Worm (Caenorhabditis elegans) whole organism, young adult: ENCODE measurements around the gene B0524.6.

ENCODE experiments used
- B0019.2 ChIP-seq: fragments of 200-800 bp; sonication (Bioruptor generic); conservative IDR thresholded peaks from 2 replicates; pipeline ENCODE4 v1.3.6; 2022; ENCODE audit warnings: missing genetic modification reagents, missing genetic modification characterization, missing compliant biosample characterization
- B0336.3 ChIP-seq: fragments of 200-800 bp; sonication (Bioruptor generic); IDR thresholded peaks from 2 replicates; pipeline ENCODE4 v1.3.6; 2022; ENCODE audit warnings: missing genetic modification characterization, missing compliant biosample characterization
- C06A6.2 ChIP-seq: fragments of 200-800 bp; sonication (Bioruptor generic); conservative IDR thresholded peaks from 2 replicates; pipeline ENCODE4 v1.3.6; 2022; ENCODE audit warnings: missing genetic modification characterization, missing compliant biosample characterization
- F39B2.1 ChIP-seq: fragments of 200-800 bp; sonication (Bioruptor generic); IDR thresholded peaks from 2 replicates; pipeline ENCODE4 v1.3.6; 2022; ENCODE audit warnings: missing genetic modification reagents, missing genetic modification characterization, missing compliant biosample characterization
- F57A8.1 ChIP-seq: fragments of 200-800 bp; sonication (Bioruptor generic); optimal IDR thresholded peaks from 2 replicates; lab custom pipeline; 2018; ENCODE audit warnings: mild to moderate bottlenecking, missing genetic modification characterization, moderate library complexity, missing compliant biosample characterization
- K12H6.12 ChIP-seq: fragments of 200-800 bp; sonication (Bioruptor generic); optimal IDR thresholded peaks from 2 replicates; lab custom pipeline; 2018; ENCODE audit warnings: mild to moderate bottlenecking, missing genetic modification characterization, missing compliant biosample characterization
- Y53F4B.3 ChIP-seq: fragments of 200-800 bp; sonication (Bioruptor generic); IDR thresholded peaks from 2 replicates; pipeline ENCODE4 v1.3.6; 2022; ENCODE audit warnings: missing genetic modification reagents, missing genetic modification characterization, missing compliant biosample characterization
- Y53G8AR.9 ChIP-seq: fragments of 200-800 bp; sonication (Bioruptor generic); conservative IDR thresholded peaks from 2 replicates; pipeline ENCODE4 v1.3.6; 2022; ENCODE audit warnings: missing genetic modification reagents, missing genetic modification characterization, missing compliant biosample characterization
- Y95B8A.8 ChIP-seq: fragments of 200-800 bp; sonication (Bioruptor generic); IDR thresholded peaks from 2 replicates; pipeline ENCODE4 v1.3.6; 2022; ENCODE audit warnings: missing genetic modification reagents, missing genetic modification characterization, missing compliant biosample characterization
- aptf-2 ChIP-seq: fragments of 200-800 bp; sonication (Bioruptor generic); conservative IDR thresholded peaks from 2 replicates; pipeline ENCODE4 v1.3.6; 2022; ENCODE audit warnings: missing genetic modification reagents, missing genetic modification characterization, missing compliant biosample characterization
- bed-2 ChIP-seq: fragments of 200-800 bp; sonication (Bioruptor generic); IDR thresholded peaks from 2 replicates; pipeline ENCODE4 v1.3.6; 2022; ENCODE audit warnings: missing genetic modification reagents, missing genetic modification characterization, missing compliant biosample characterization
- ceh-100 ChIP-seq: fragments of 200-800 bp; sonication (Bioruptor generic); IDR thresholded peaks from 2 replicates; pipeline ENCODE4 v1.3.6; 2022; ENCODE audit warnings: missing genetic modification reagents, missing genetic modification characterization, missing compliant biosample characterization
- ceh-40 ChIP-seq: fragments of 200-800 bp; sonication (Bioruptor generic); IDR thresholded peaks from 2 replicates; pipeline ENCODE4 v1.3.6; 2022; ENCODE audit warnings: missing genetic modification characterization, missing compliant biosample characterization
- ceh-79 ChIP-seq: sonication (generic microtip); optimal IDR thresholded peaks from 2 replicates; lab custom pipeline; 2017; ENCODE audit warnings: mild to moderate bottlenecking, missing genetic modification characterization, missing compliant biosample characterization
- ceh-91 ChIP-seq: fragments of 200-800 bp; sonication (Bioruptor generic); IDR thresholded peaks from 2 replicates; pipeline ENCODE4 v1.3.6; 2022; ENCODE audit warnings: missing genetic modification reagents, missing genetic modification characterization, missing compliant biosample characterization
- chd-7 ChIP-seq: sonication (generic microtip); optimal IDR thresholded peaks from 2 replicates; lab custom pipeline; 2016; ENCODE audit warnings: mild to moderate bottlenecking, missing genetic modification characterization, moderate library complexity, missing compliant biosample characterization
- dox-1 ChIP-seq: fragments of 200-800 bp; sonication (Bioruptor generic); IDR thresholded peaks from 2 replicates; pipeline ENCODE4 v1.3.6; 2022; ENCODE audit warnings: missing genetic modification reagents, missing genetic modification characterization, missing compliant biosample characterization
- dpl-1 ChIP-seq: fragments of 150-350 bp; optimal IDR thresholded peaks from 2 replicates; lab custom pipeline; 2014; ENCODE audit warnings: missing biosample characterization, missing genetic modification reagents, missing genetic modification characterization
- egl-18 ChIP-seq: fragments of 200-800 bp; sonication (Bioruptor generic); IDR thresholded peaks from 2 replicates; pipeline ENCODE4 v1.3.6; 2022; ENCODE audit warnings: missing genetic modification reagents, missing genetic modification characterization, missing compliant biosample characterization
- egl-44 ChIP-seq: fragments of 200-800 bp; sonication (Bioruptor generic); IDR thresholded peaks from 2 replicates; pipeline ENCODE4 v1.3.6; 2022; ENCODE audit warnings: missing genetic modification reagents, missing genetic modification characterization, missing compliant biosample characterization
- gei-17 ChIP-seq: fragments of 200-800 bp; sonication (Bioruptor generic); optimal IDR thresholded peaks from 2 replicates; lab custom pipeline; 2018; ENCODE audit warnings: mild to moderate bottlenecking, missing genetic modification characterization, missing compliant biosample characterization
- hlh-26 ChIP-seq: fragments of 200-800 bp; sonication (Bioruptor generic); conservative IDR thresholded peaks from 2 replicates; pipeline ENCODE4 v1.3.6; 2022; ENCODE audit warnings: missing genetic modification reagents, missing genetic modification characterization, missing compliant biosample characterization
- hmg-1.2 ChIP-seq: fragments of 200-800 bp; sonication (Bioruptor generic); IDR thresholded peaks from 2 replicates; pipeline ENCODE4 v1.3.6; 2022; ENCODE audit warnings: missing genetic modification reagents, missing genetic modification characterization, missing compliant biosample characterization
- hmg-20 ChIP-seq: fragments of 200-800 bp; sonication (Bioruptor generic); IDR thresholded peaks from 2 replicates; pipeline ENCODE4 v1.3.6; 2022; ENCODE audit warnings: missing genetic modification reagents, missing genetic modification characterization, missing compliant biosample characterization
- hrde-1 ChIP-seq: sonication (generic microtip); optimal IDR thresholded peaks from 2 replicates; lab custom pipeline; 2016; ENCODE audit warnings: missing genetic modification characterization, mild to moderate bottlenecking, missing compliant biosample characterization, moderate library complexity, missing genotype, missing genetic modification reagents, borderline replicate concordance
- hsf-1 ChIP-seq: fragments of 200-800 bp; sonication (Bioruptor generic); IDR thresholded peaks from 2 replicates; pipeline ENCODE4 v1.3.6; 2022; ENCODE audit warnings: missing genetic modification reagents, missing genetic modification characterization, missing compliant biosample characterization
- let-607 ChIP-seq, 2 experiments: fragments of 200-800 bp in 1 of 2; sonication (Bioruptor generic) in 1 of 2; sonication (generic microtip) in 1 of 2; optimal IDR thresholded peaks; 2 replicates each; lab custom pipeline; 2016 to 2018; ENCODE audit warnings: mild to moderate bottlenecking in 2 of 2, missing compliant biosample characterization in 2 of 2, missing genetic modification characterization in 2 of 2, moderate library complexity in 2 of 2, missing genotype in 1 of 2
- lin-35 ChIP-seq, 3 experiments: fragments of 150-350 bp in 2 of 3; sonication (generic microtip) in 1 of 3; optimal IDR thresholded peaks; 2 replicates each; lab custom pipeline; 2014 to 2018; ENCODE audit warnings: missing biosample characterization in 3 of 3, missing genetic modification characterization in 3 of 3, missing genetic modification reagents in 3 of 3
- lin-54 ChIP-seq: fragments of 200-800 bp; sonication (Bioruptor generic); optimal IDR thresholded peaks from 2 replicates; lab custom pipeline; 2018; ENCODE audit warnings: mild to moderate bottlenecking, missing genetic modification characterization, missing compliant biosample characterization
- madf-3 ChIP-seq: fragments of 200-800 bp; sonication (Bioruptor generic); IDR thresholded peaks from 2 replicates; pipeline ENCODE4 v1.3.6; 2022; ENCODE audit warnings: missing genetic modification reagents, missing genetic modification characterization, missing compliant biosample characterization
- madf-6 ChIP-seq: fragments of 200-800 bp; sonication (Bioruptor generic); IDR thresholded peaks from 2 replicates; pipeline ENCODE4 v1.3.6; 2022; ENCODE audit warnings: missing genetic modification reagents, missing genetic modification characterization, missing compliant biosample characterization
- madf-8 ChIP-seq: fragments of 200-800 bp; sonication (Bioruptor generic); conservative IDR thresholded peaks from 2 replicates; pipeline ENCODE4 v1.3.6; 2022; ENCODE audit warnings: missing genetic modification reagents, missing genetic modification characterization, missing compliant biosample characterization
- nhr-80 ChIP-seq: sonication (generic microtip); optimal IDR thresholded peaks from 2 replicates; lab custom pipeline; 2016; ENCODE audit warnings: missing genetic modification characterization, missing compliant biosample characterization
- pha-4 ChIP-seq: fragments of 150-350 bp; sonication (generic microtip); optimal IDR thresholded peaks from 2 replicates; lab custom pipeline; 2014; ENCODE audit warnings: missing biosample characterization, missing genetic modification reagents, missing genetic modification characterization
- rec-8 ChIP-seq, 2 experiments: sonication (generic microtip); optimal IDR thresholded peaks; 2 replicates each; lab custom pipeline; 2016; ENCODE audit warnings: mild to moderate bottlenecking in 2 of 2, missing genetic modification characterization in 2 of 2, missing genetic modification reagents in 2 of 2, missing genotype in 2 of 2, missing biosample characterization in 1 of 2, missing compliant biosample characterization in 1 of 2, moderate library complexity in 1 of 2
- repo-1 ChIP-seq: sonication (generic microtip); optimal IDR thresholded peaks from 2 replicates; lab custom pipeline; 2017; ENCODE audit warnings: mild to moderate bottlenecking, missing genetic modification characterization, missing compliant biosample characterization
- rpc-1 ChIP-seq, 2 experiments: fragments of 150-350 bp in 1 of 2; sonication (generic microtip) in 1 of 2; optimal IDR thresholded peaks; 2 replicates each; lab custom pipeline; 2014 to 2018; ENCODE audit warnings: missing biosample characterization in 1 of 2, missing genetic modification characterization in 1 of 2, missing genetic modification reagents in 1 of 2, missing genotype in 1 of 2
- snpc-1.3 ChIP-seq: sonication (generic microtip); optimal IDR thresholded peaks from 2 replicates; lab custom pipeline; 2017; ENCODE audit warnings: missing genetic modification characterization, mild to moderate bottlenecking, missing compliant biosample characterization, antibody characterized with exemption, moderate library complexity, missing genotype, missing genetic modification reagents; ENCODE audit not compliant: insufficient read depth
- snpc-4 ChIP-seq, 5 experiments: fragments of 150-350 bp in 1 of 5; sonication (generic microtip) in 4 of 5; optimal IDR thresholded peaks; 2 replicates each; lab custom pipeline; 2014 to 2018; ENCODE audit warnings: missing genetic modification characterization in 5 of 5, missing biosample characterization in 3 of 5, antibody characterized with exemption in 2 of 5, mild to moderate bottlenecking in 2 of 5, missing compliant biosample characterization in 2 of 5, missing genotype in 2 of 5, moderate library complexity in 2 of 5, missing genetic modification reagents in 1 of 5
- tbx-9 ChIP-seq: sonication (generic microtip); optimal IDR thresholded peaks from 2 replicates; lab custom pipeline; 2016; ENCODE audit warnings: borderline replicate concordance, missing genetic modification characterization, inconsistent platforms, missing compliant biosample characterization
- unc-62 ChIP-seq: fragments of 150-350 bp; optimal IDR thresholded peaks from 2 replicates; lab custom pipeline; 2014; ENCODE audit warnings: missing biosample characterization, missing genetic modification reagents, missing genetic modification characterization
- ztf-18 ChIP-seq: sonication (generic microtip); optimal IDR thresholded peaks from 2 replicates; lab custom pipeline; 2016; ENCODE audit warnings: missing genotype, mild to moderate bottlenecking, missing genetic modification characterization, missing compliant biosample characterization
- ztf-26 ChIP-seq: sonication (generic microtip); optimal IDR thresholded peaks from 2 replicates; lab custom pipeline; 2017; ENCODE audit warnings: missing genetic modification characterization, missing compliant biosample characterization
- ztf-28 ChIP-seq: fragments of 200-800 bp; sonication (Bioruptor generic); IDR thresholded peaks from 2 replicates; pipeline ENCODE4 v1.3.6; 2022; ENCODE audit warnings: missing genetic modification reagents, missing genetic modification characterization, missing compliant biosample characterization
- ztf-6 ChIP-seq: fragments of 200-800 bp; sonication (Bioruptor generic); IDR thresholded peaks from 2 replicates; pipeline ENCODE4 v1.3.6; 2022; ENCODE audit warnings: missing genetic modification reagents, missing genetic modification characterization, missing compliant biosample characterization

B0524.6 gene

ce11 chrIII:1923419-1924318 lies 18.2 kb upstream of the B0524.6 start (continued):
- TF ChIP-seq nhr-80 (tag; lab: Kevin White, UChicago), result peak; percentile 31
- TF ChIP-seq egl-18, result no peak
- TF ChIP-seq C06A6.2, result peak; percentile 83
- 0 out of 2 replicates have a peak, but pooled peaks have one; percentile 8 for TF ChIP-seq egl-44 (GFP tag; lab: Robert Waterston, UW)
- no peak for TF ChIP-seq Y53F4B.3 (GFP tag; lab: Robert Waterston, UW)
- peak; percentile 30 for TF ChIP-seq dpl-1 (GFP tag; lab: Kevin White, UChicago)
- TF ChIP-seq K12H6.12 (tag; lab: Kevin White, UChicago), result peak; percentile 92
- no peak for TF ChIP-seq snpc-4 (GFP tag; optimal IDR thresholded peaks at IDR 0.05; lab: Kevin White, UChicago)
- TF ChIP-seq snpc-4 (tag; optimal IDR thresholded peaks at IDR 0.05; lab: Kevin White, UChicago), result peak in 2 of 4 experiments; percentile 32 to 38
- no peak for TF ChIP-seq tbx-9 (tag; lab: Kevin White, UChicago)
- no peak for TF ChIP-seq dox-1 (GFP tag; lab: Robert Waterston, UW)
- no peak for TF ChIP-seq aptf-2 (GFP tag; lab: Robert Waterston, UW)
- TF ChIP-seq lin-35 (GFP tag; optimal IDR thresholded peaks at IDR 0.05; lab: Kevin White, UChicago), result peak in 1 of 3 experiments; percentile 52
- peak; percentile 68 for TF ChIP-seq hmg-1.2 (GFP tag; lab: Robert Waterston, UW)
- TF ChIP-seq ceh-91 (GFP tag; lab: Robert Waterston, UW), result no peak
- TF ChIP-seq madf-8 (GFP tag; lab: Robert Waterston, UW), result no peak
- peak; percentile 72 for TF ChIP-seq B0336.3 (GFP tag; lab: Robert Waterston, UW)
- no peak for TF ChIP-seq hlh-26
- peak; percentile 36 for TF ChIP-seq lin-54 (GFP tag; lab: Kevin White, UChicago)
- no peak for TF ChIP-seq unc-62
- no peak for TF ChIP-seq repo-1 (tag; lab: Kevin White, UChicago)
- no peak for TF ChIP-seq hrde-1
- peak; percentile 91 for TF ChIP-seq ztf-26 (tag; lab: Kevin White, UChicago)
- TF ChIP-seq ceh-100 (GFP tag; lab: Robert Waterston, UW), result no peak
- TF ChIP-seq B0019.2 (GFP tag; lab: Robert Waterston, UW), result no peak
- TF ChIP-seq ceh-40 (GFP tag; lab: Robert Waterston, UW), result no peak
- no peak for TF ChIP-seq F57A8.1
- peak; percentile 93 for TF ChIP-seq chd-7 (tag; lab: Kevin White, UChicago)
- TF ChIP-seq madf-6 (GFP tag; lab: Robert Waterston, UW), result peak; percentile 47; the same call in 1 of the 2 replicates
- no peak for TF ChIP-seq let-607 (tag; optimal IDR thresholded peaks at IDR 0.05; lab: Kevin White, UChicago)
- TF ChIP-seq madf-3 (GFP tag; lab: Robert Waterston, UW), result no peak
- no peak for TF ChIP-seq ztf-18 (tag; lab: Kevin White, UChicago)
- TF ChIP-seq F39B2.1 (GFP tag; lab: Robert Waterston, UW), result no peak
- no peak for TF ChIP-seq snpc-1.3 (tag; lab: Kevin White, UChicago)
- TF ChIP-seq ceh-79 (tag; lab: Kevin White, UChicago), result no peak
- TF ChIP-seq hsf-1 (GFP tag; lab: Robert Waterston, UW), result no peak
- no peak for TF ChIP-seq bed-2 (GFP tag; lab: Robert Waterston, UW)
- no peak for TF ChIP-seq ztf-28 (GFP tag; lab: Robert Waterston, UW)
- TF ChIP-seq pha-4 (tag; lab: Kevin White, UChicago), result no peak
- peak; percentile 56 for TF ChIP-seq gei-17 (GFP tag; lab: Kevin White, UChicago)
- no peak for TF ChIP-seq Y53G8AR.9 (GFP tag; lab: Robert Waterston, UW)
- TF ChIP-seq rec-8 (tag; optimal IDR thresholded peaks at IDR 0.05; lab: Kevin White, UChicago), result no peak
- 0 out of 2 replicates have a peak, but pooled peaks have one; percentile 43 for TF ChIP-seq ztf-6
- no peak for TF ChIP-seq hmg-20
- TF ChIP-seq Y95B8A.8 (GFP tag; lab: Robert Waterston, UW), result 0 out of 2 replicates have a peak, but pooled peaks have one; percentile 41
- TF ChIP-seq rpc-1 (optimal IDR thresholded peaks at IDR 0.05; lab: Kevin White, UChicago), result no peak
- TF ChIP-seq rpc-1 (tag; optimal IDR thresholded peaks at IDR 0.05; lab: Kevin White, UChicago), result no peak
